Fruit fly (Drosophila melanogaster): ENCODE measurements around the gene mei-217.
A peak's percentile ranks its signal among the peaks of the same experiment; 100 is the strongest.

The mei-217 gene

DNA sequence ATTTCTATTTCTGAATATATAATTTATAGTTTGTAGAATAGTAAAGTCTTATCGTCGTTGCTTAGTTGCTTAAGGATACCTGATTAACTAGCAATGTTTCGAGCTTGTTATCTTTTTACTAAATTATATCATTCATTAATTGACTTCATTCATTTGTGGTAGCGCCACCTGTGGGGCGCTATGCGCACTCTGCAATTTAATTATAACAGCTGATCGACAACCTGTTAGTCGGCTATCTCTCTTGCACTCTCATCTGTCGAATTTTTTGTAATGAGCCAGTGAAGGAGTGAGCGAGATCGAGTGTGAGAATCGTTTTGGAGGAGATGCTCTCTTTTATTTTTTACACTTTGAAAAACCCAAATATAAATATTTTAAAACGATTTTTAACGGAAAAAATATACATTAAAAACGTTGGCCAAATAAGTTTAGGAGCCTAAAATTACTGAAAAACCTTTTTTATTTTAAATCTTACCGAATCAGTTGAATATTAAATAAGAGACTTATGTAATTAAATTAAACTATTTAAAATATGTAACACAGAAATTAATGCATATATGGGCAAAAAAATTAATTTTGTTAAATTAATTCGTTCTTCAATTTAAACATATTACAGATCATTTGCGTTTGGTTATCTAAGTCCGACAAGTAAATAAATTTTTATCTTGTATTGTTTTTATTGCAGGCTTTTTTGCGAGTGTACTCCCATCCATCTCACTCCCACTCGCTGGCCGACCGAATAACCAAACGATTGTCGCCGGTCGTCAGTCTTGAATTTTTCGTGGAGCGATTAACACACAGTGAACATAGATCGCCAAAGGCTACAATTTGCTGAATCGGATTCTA lies 51.5 kb downstream of the mei-217 start, which contains the start of the genes CG16700 and CG4991:
Gene CG16700, plus strand, starts transcription at position 793 of the 843 bp plus-strand sequence.
Gene CG4991, plus strand, starts transcription at position 793 of the 843 bp plus-strand sequence.
- TF ChIP-seq CG17801 (GFP tag; optimal IDR thresholded peaks at IDR 0.05; ENCODE audit: partially characterized antibody): peak; percentile 45

DNA sequence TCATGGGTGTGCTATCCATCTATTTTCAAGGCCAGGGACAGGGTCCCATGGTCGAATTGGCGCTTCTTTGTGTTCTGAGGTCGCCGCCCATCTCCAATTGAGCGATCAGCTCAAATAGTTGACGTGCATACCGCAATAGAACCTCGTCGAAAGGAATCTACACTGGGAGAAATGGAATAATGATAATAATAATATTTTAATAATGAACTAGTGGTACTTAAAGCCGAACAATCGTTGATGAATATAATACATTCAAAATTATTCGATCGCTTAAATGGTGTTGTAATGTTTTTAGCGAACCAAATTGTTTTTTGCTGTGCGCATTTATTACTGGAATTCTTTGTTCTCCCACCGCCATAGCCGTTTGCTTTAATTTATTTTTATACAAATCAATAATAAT lies 52.2 kb downstream of the mei-217 start:
- no peak for TF ChIP-seq CG17801 (GFP tag; optimal IDR thresholded peaks at IDR 0.05; ENCODE audit: partially characterized antibody)

DNA sequence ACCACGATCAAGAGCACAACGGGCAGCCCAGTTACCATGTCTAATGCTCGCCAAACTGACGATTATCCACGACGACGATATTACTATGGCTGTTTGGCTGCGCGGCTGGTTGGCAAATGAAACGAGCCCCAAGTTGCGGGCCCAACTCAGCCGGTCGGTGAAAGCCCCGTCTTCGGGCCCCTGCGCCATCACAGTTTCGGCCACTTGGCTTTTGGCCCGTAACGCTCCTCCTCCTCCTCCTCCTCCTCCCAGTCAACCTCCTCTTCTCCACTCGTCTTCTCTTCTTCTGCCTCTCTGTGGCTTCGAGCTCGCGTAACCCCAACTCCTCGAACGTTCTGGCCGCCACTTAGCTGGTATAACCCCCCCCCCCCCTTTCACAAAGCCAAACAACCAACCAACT lies 55.2 kb downstream of the mei-217 start, which contains the start of gene CG8945:
Gene CG8945, minus strand, starts transcription at position 101 of the 400 bp plus-strand sequence.
- no peak for TF ChIP-seq CG17801 (GFP tag; optimal IDR thresholded peaks at IDR 0.05; ENCODE audit: partially characterized antibody)
